Fruit fly (Drosophila melanogaster): Measurements from ENCODE around the gene CG33648.
A peak's percentile ranks its signal among the peaks of the same experiment; 100 is the strongest.

CG33648 gene

dm6 chr2L:14512811-14513389, 11.2 kb upstream of the CG33648 start (continued):
- peak; percentile 39 for TF ChIP-seq CG10147 (GFP tag; optimal IDR thresholded peaks at IDR 0.05)
- TF ChIP-seq Mad (GFP tag; optimal IDR thresholded peaks at IDR 0.05) = peak; percentile 64
- TF ChIP-seq Awh (GFP tag; IDR thresholded peaks at IDR 0.05) = peak; percentile 60; the same call in 1 of the 2 replicates
- peak; percentile 88 for TF ChIP-seq zfh1 (GFP tag; IDR thresholded peaks at IDR 0.05)
- peak; percentile 56; the same call in 1 of the 3 replicates for TF ChIP-seq CG3726 (GFP tag; IDR thresholded peaks at IDR 0.05)
- peak; percentile 3 for TF ChIP-seq BEAF-32 (GFP tag; optimal IDR thresholded peaks at IDR 0.05)
- no peak for TF ChIP-seq Dll (GFP tag; IDR thresholded peaks at IDR 0.05; ENCODE audit: partially characterized antibody)
- peak; percentile 64 for TF ChIP-seq CG17186 (GFP tag; optimal IDR thresholded peaks at IDR 0.05)
- TF ChIP-seq CG16815 (GFP tag; optimal IDR thresholded peaks at IDR 0.05) = peak; percentile 84
- peak; percentile 72 for TF ChIP-seq dmrt99B (tag; optimal IDR thresholded peaks at IDR 0.05)
- no peak for TF ChIP-seq Lim3 (GFP tag; IDR thresholded peaks at IDR 0.05)
- no peak for TF ChIP-seq stc (GFP tag; IDR thresholded peaks at IDR 0.05)
- peak; percentile 52 for TF ChIP-seq CG10654 (GFP tag; optimal IDR thresholded peaks at IDR 0.05)
- peak; percentile 52 for TF ChIP-seq CG18619 (GFP tag; optimal IDR thresholded peaks at IDR 0.05)
- 0 out of 2 replicates have a peak, but pooled peaks have one; percentile 14 for TF ChIP-seq Drgx (GFP tag; IDR thresholded peaks at IDR 0.05)
- no peak for TF ChIP-seq Trl (optimal IDR thresholded peaks at IDR 0.05)
- peak; percentile 86 for TF ChIP-seq Trl (GFP tag; optimal IDR thresholded peaks at IDR 0.05)
- peak; percentile 21 for TF ChIP-seq cwo (GFP tag; optimal IDR thresholded peaks at IDR 0.05)
- TF ChIP-seq Dek (tag; optimal IDR thresholded peaks at IDR 0.05) = no peak
- no peak for TF ChIP-seq CkIIα-i1 (GFP tag; IDR thresholded peaks at IDR 0.05)
- 0 out of 2 replicates have a peak, but pooled peaks have one; percentile 40 for TF ChIP-seq CG32772 (GFP tag; IDR thresholded peaks at IDR 0.05)
- peak; percentile 84 for TF ChIP-seq Six4 (GFP tag; optimal IDR thresholded peaks at IDR 0.05)
- TF ChIP-seq CG16813 (GFP tag; IDR thresholded peaks at IDR 0.05; ENCODE audit: partially characterized antibody) = no peak
- TF ChIP-seq Taf1 (GFP tag; IDR thresholded peaks at IDR 0.05) = no peak
- no peak for TF ChIP-seq nom (GFP tag; optimal IDR thresholded peaks at IDR 0.05)
- no peak for TF ChIP-seq CG7372 (GFP tag; IDR thresholded peaks at IDR 0.05)
- peak; percentile 85 for TF ChIP-seq CG10267 (tag; optimal IDR thresholded peaks at IDR 0.05)
- peak; percentile 78 for TF ChIP-seq grau (tag; optimal IDR thresholded peaks at IDR 0.05)
- no peak for TF ChIP-seq emc (GFP tag; optimal IDR thresholded peaks at IDR 0.05)
- TF ChIP-seq CG1603 (tag; optimal IDR thresholded peaks at IDR 0.05) = peak; percentile 95
- TF ChIP-seq ranshi (GFP tag; IDR thresholded peaks at IDR 0.05) = peak; percentile 60; the same call in 1 of the 2 replicates
- peak; percentile 55 for TF ChIP-seq disco-r (GFP tag; optimal IDR thresholded peaks at IDR 0.05)
- peak; percentile 51 for TF ChIP-seq sima (GFP tag; optimal IDR thresholded peaks at IDR 0.05)
- TF ChIP-seq sug (tag; optimal IDR thresholded peaks at IDR 0.05) = peak; percentile 9
- TF ChIP-seq gt (GFP tag; IDR thresholded peaks at IDR 0.05) = 0 out of 2 replicates have a peak, but pooled peaks have one; percentile 34
- TF ChIP-seq CG12659 (GFP tag; optimal IDR thresholded peaks at IDR 0.05) = peak; percentile 45
- peak; percentile 78 for TF ChIP-seq CG10209 (GFP tag; optimal IDR thresholded peaks at IDR 0.05)
- TF ChIP-seq Gug (GFP tag; IDR thresholded peaks at IDR 0.05) = no peak; the same call in 3 of the 4 replicates
- peak; percentile 79 for TF ChIP-seq pum (GFP tag; optimal IDR thresholded peaks at IDR 0.05)
- TF ChIP-seq unc-4 (GFP tag; IDR thresholded peaks at IDR 0.05; ENCODE audit: partially characterized antibody) = no peak
- no peak for TF ChIP-seq CG6175 (GFP tag; IDR thresholded peaks at IDR 0.05)
- TF ChIP-seq ash1 (GFP tag; optimal IDR thresholded peaks at IDR 0.05) = no peak
- TF ChIP-seq YL-1 (GFP tag; optimal IDR thresholded peaks at IDR 0.05) = no peak
- peak; percentile 69 for TF ChIP-seq CG1233 (GFP tag; optimal IDR thresholded peaks at IDR 0.05)
- TF ChIP-seq CG31365 (tag; optimal IDR thresholded peaks at IDR 0.05) = peak; percentile 8
- no peak for TF ChIP-seq cg (GFP tag; optimal IDR thresholded peaks at IDR 0.05)
- TF ChIP-seq Neu2 (GFP tag; optimal IDR thresholded peaks at IDR 0.05; ENCODE audit: borderline replicate concordance) = peak; percentile 70
- peak; percentile 34 for TF ChIP-seq caup (GFP tag; optimal IDR thresholded peaks at IDR 0.05; ENCODE audit: severe bottlenecking)
- peak; percentile 57 for TF ChIP-seq Ets65A (GFP tag)
- TF ChIP-seq Sry-δ (GFP tag; optimal IDR thresholded peaks at IDR 0.05) = peak; percentile 63

All from whole organism, embryonic.